Fruit fly (Drosophila melanogaster): ENCODE measurements around the gene CG18094.

Gene CG18094

dm6 chr2L:19473397-19474009, 16.6 kb upstream of the CG18094 start:
- TF ChIP-seq aop (GFP tag; IDR thresholded peaks at IDR 0.05), result no peak
- no peak for TF ChIP-seq Kr (GFP tag; optimal IDR thresholded peaks at IDR 0.05)
- no peak for TF ChIP-seq zen (tag; optimal IDR thresholded peaks at IDR 0.05)
- no peak for TF ChIP-seq Ptx1 (GFP tag; IDR thresholded peaks at IDR 0.05)
- TF ChIP-seq disco-r (GFP tag; optimal IDR thresholded peaks at IDR 0.05), result no peak
- TF ChIP-seq Bdp1 (GFP tag; optimal IDR thresholded peaks at IDR 0.05), result no peak
- no peak for TF ChIP-seq gce (GFP tag; IDR thresholded peaks at IDR 0.05)
- TF ChIP-seq CG10654 (GFP tag; optimal IDR thresholded peaks at IDR 0.05), result no peak
- no peak for TF ChIP-seq Hey (tag; optimal IDR thresholded peaks at IDR 0.05)
- TF ChIP-seq tx (GFP tag; optimal IDR thresholded peaks at IDR 0.05), result no peak
- TF ChIP-seq Dfd (GFP tag; optimal IDR thresholded peaks at IDR 0.05), result no peak
- no peak for TF ChIP-seq Gsc (GFP tag; IDR thresholded peaks at IDR 0.05)
- no peak for TF ChIP-seq Doc2 (GFP tag; IDR thresholded peaks at IDR 0.05)
- no peak for TF ChIP-seq kah (GFP tag; optimal IDR thresholded peaks at IDR 0.05)
- TF ChIP-seq CG1647 (GFP tag; optimal IDR thresholded peaks at IDR 0.05), result no peak
- TF ChIP-seq HLHmδ (GFP tag; optimal IDR thresholded peaks at IDR 0.05), result no peak
- TF ChIP-seq Sox102F (GFP tag; optimal IDR thresholded peaks at IDR 0.05), result no peak
- TF ChIP-seq CG5953 (GFP tag; IDR thresholded peaks at IDR 0.05), result no peak

- TF ChIP-seq Nf-YB (GFP tag; optimal IDR thresholded peaks at IDR 0.05), result peak; percentile 81
- TF ChIP-seq CG14014 (GFP tag; IDR thresholded peaks at IDR 0.05), result no peak
- TF ChIP-seq rib (GFP tag; IDR thresholded peaks at IDR 0.05), result no peak
- peak; percentile 14 to 51 for TF ChIP-seq Trl (optimal IDR thresholded peaks at IDR 0.05)
- no peak for TF ChIP-seq Trl (GFP tag; optimal IDR thresholded peaks at IDR 0.05)
- TF ChIP-seq CG9932 (GFP tag; IDR thresholded peaks at IDR 0.05), result no peak
- no peak for TF ChIP-seq gcm (GFP tag; optimal IDR thresholded peaks at IDR 0.05)
- TF ChIP-seq wdn (GFP tag; IDR thresholded peaks at IDR 0.05), result no peak
- TF ChIP-seq CG17802 (tag; optimal IDR thresholded peaks at IDR 0.05), result no peak
- peak; percentile 57 for TF ChIP-seq Deaf1 (tag; optimal IDR thresholded peaks at IDR 0.05)
- TF ChIP-seq D (optimal IDR thresholded peaks at IDR 0.05), result peak; percentile 51
- TF ChIP-seq D (GFP tag; optimal IDR thresholded peaks at IDR 0.05), result no peak
- TF ChIP-seq cg (GFP tag; optimal IDR thresholded peaks at IDR 0.05), result peak; percentile 66
- no peak for TF ChIP-seq h (optimal IDR thresholded peaks at IDR 0.05)
- no peak for TF ChIP-seq CG4730 (GFP tag; IDR thresholded peaks at IDR 0.05)
- TF ChIP-seq chinmo (GFP tag; IDR thresholded peaks at IDR 0.05; ENCODE audit: partially characterized antibody), result 0 out of 4 replicates have a peak, but pooled peaks have one; percentile 23
- TF ChIP-seq kni (GFP tag; optimal IDR thresholded peaks at IDR 0.05), result no peak
- peak; percentile 65 for TF ChIP-seq CG4360 (GFP tag; IDR thresholded peaks at IDR 0.05)
- TF ChIP-seq ewg (GFP tag; optimal IDR thresholded peaks at IDR 0.05), result peak; percentile 79
- no peak for TF ChIP-seq pb (GFP tag; optimal IDR thresholded peaks at IDR 0.05)
- TF ChIP-seq Nf-YC (tag; optimal IDR thresholded peaks at IDR 0.05), result peak; percentile 91
- TF ChIP-seq CG11093 (GFP tag; IDR thresholded peaks at IDR 0.05), result no peak
- TF ChIP-seq abd-A (tag; optimal IDR thresholded peaks at IDR 0.05), result peak; percentile 83
- no peak for TF ChIP-seq fd102C (GFP tag; optimal IDR thresholded peaks at IDR 0.05)
- TF ChIP-seq tna (GFP tag; IDR thresholded peaks at IDR 0.05; ENCODE audit: partially characterized antibody), result no peak
- TF ChIP-seq CG10147 (GFP tag; optimal IDR thresholded peaks at IDR 0.05), result no peak
- TF ChIP-seq Fer3 (tag; optimal IDR thresholded peaks at IDR 0.05), result no peak
- TF ChIP-seq CG31441 (GFP tag; IDR thresholded peaks at IDR 0.05), result no peak
These were observed 10.6 kb upstream of the CG18094 start for dm6 chr2L:19479249-19479984.
